Fruit fly (Drosophila melanogaster): ENCODE results near the gene Adk1.

Adk1 gene

DNA sequence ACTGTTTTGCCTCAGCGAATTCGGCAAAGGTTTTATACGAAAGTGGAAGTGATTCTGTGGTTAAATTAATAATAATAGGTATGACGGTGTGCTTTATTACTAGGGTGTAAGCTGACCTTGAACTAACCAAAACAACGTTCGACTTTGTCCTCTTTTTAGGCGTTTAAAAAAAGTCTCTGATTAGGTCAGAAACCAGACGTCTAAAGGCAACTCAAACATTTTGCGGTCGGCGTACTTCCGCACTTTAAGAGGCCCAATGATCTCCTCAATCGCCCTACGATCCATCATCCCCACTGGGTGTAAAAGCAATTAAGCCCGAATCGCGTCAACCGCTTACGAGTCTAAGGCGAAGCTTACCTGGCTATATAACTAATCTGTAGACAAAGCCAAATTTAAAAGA lies 41.4 kb downstream of the Adk1 start, which contains the start of gene Cyp313a3:
Cyp313a3 (minus strand) TSS at position 101 of the 400 bp plus-strand sequence.
- TF ChIP-seq Rel (GFP tag; optimal IDR thresholded peaks at IDR 0.05), result no peak
- TF ChIP-seq Rel (tag; optimal IDR thresholded peaks at IDR 0.05), result no peak
- TF ChIP-seq Hr78 (GFP tag; optimal IDR thresholded peaks at IDR 0.05), result no peak
- no peak for TF ChIP-seq br (GFP tag; optimal IDR thresholded peaks at IDR 0.05)
- TF ChIP-seq Dif (GFP tag; optimal IDR thresholded peaks at IDR 0.05; ENCODE audit: partially characterized antibody), result no peak
- no peak for TF ChIP-seq usp (GFP tag; optimal IDR thresholded peaks at IDR 0.05)
- TF ChIP-seq Sp1 (GFP tag; optimal IDR thresholded peaks at IDR 0.05), result no peak
- no peak for TF ChIP-seq dmrt93B (GFP tag; optimal IDR thresholded peaks at IDR 0.05)
- no peak for TF ChIP-seq sv (GFP tag; optimal IDR thresholded peaks at IDR 0.05)
- no peak for TF ChIP-seq dsf (GFP tag; optimal IDR thresholded peaks at IDR 0.05; ENCODE audit: borderline replicate concordance)
- no peak for TF ChIP-seq Vsx2 (GFP tag; optimal IDR thresholded peaks at IDR 0.05; ENCODE audit: partially characterized antibody)
- no peak for TF ChIP-seq fru (GFP tag; optimal IDR thresholded peaks at IDR 0.05)
- TF ChIP-seq Myc (optimal IDR thresholded peaks at IDR 0.05), result no peak
- no peak for TF ChIP-seq sage (GFP tag; optimal IDR thresholded peaks at IDR 0.05)
- no peak for TF ChIP-seq Dfd (GFP tag; optimal IDR thresholded peaks at IDR 0.05)
- no peak for TF ChIP-seq pan (optimal IDR thresholded peaks at IDR 0.05)

DNA sequence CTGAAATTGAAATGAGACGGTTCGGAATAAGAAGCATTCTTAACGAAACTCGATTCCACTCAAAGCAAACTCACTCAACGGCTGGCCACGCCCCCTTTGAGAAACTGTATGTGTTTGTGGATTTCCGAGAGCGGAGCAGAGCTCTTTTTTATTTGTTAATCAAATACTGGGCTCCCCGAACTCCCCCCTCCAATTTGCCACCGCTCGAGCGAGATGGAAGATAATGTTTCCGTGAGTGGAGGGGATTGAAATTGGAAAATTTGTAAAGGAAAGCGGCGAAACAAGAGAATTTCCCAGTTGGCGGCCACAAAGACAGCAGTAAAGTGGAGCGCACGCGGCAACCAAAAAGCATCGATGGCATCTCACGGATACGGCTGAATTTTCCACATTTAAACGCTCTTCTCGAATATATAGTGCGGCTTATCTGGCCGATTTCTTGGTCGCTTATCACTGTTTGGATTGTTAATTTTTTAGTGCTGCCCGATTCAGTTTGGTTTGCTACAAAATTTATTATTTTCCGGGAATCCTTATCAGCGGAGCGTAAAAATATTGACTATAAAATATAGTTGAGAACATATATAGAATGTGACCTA lies 46.8 kb downstream of the Adk1 start:
- TF ChIP-seq Dif (GFP tag; optimal IDR thresholded peaks at IDR 0.05; ENCODE audit: partially characterized antibody), result peak; percentile 4
- no peak for TF ChIP-seq fru (GFP tag; optimal IDR thresholded peaks at IDR 0.05)
- no peak for TF ChIP-seq Hnf4 (GFP tag; optimal IDR thresholded peaks at IDR 0.05)
- peak in 1 of 2 experiments; percentile 41 for TF ChIP-seq dl (GFP tag; optimal IDR thresholded peaks at IDR 0.05; ENCODE audit: insufficient read depth in 1 of 2, partially characterized antibody in 2 of 2)
- no peak for TF ChIP-seq Rel (GFP tag; optimal IDR thresholded peaks at IDR 0.05)
- TF ChIP-seq Rel (tag; optimal IDR thresholded peaks at IDR 0.05), result no peak

- no peak for TF ChIP-seq CrebA (GFP tag; optimal IDR thresholded peaks at IDR 0.05; ENCODE audit: borderline replicate concordance)
- TF ChIP-seq dsf (GFP tag; optimal IDR thresholded peaks at IDR 0.05; ENCODE audit: borderline replicate concordance), result no peak
- TF ChIP-seq N (GFP tag; optimal IDR thresholded peaks at IDR 0.05), result no peak
- no peak for TF ChIP-seq Rel (GFP tag; optimal IDR thresholded peaks at IDR 0.05)
- no peak for TF ChIP-seq Rel (tag; optimal IDR thresholded peaks at IDR 0.05)
- TF ChIP-seq woc (GFP tag; optimal IDR thresholded peaks at IDR 0.05), result no peak
- TF ChIP-seq Abd-B (GFP tag; optimal IDR thresholded peaks at IDR 0.05), result no peak
- TF ChIP-seq HLH106 (tag; optimal IDR thresholded peaks at IDR 0.05), result no peak
- no peak for TF ChIP-seq Dfd (GFP tag; optimal IDR thresholded peaks at IDR 0.05)
- TF ChIP-seq fru (GFP tag; optimal IDR thresholded peaks at IDR 0.05), result no peak
- TF ChIP-seq rgr (GFP tag; optimal IDR thresholded peaks at IDR 0.05), result no peak
- TF ChIP-seq pan (optimal IDR thresholded peaks at IDR 0.05), result no peak
- TF ChIP-seq Sp1 (GFP tag; optimal IDR thresholded peaks at IDR 0.05), result no peak
- TF ChIP-seq usp (GFP tag; optimal IDR thresholded peaks at IDR 0.05), result no peak
- no peak for TF ChIP-seq Hnf4 (GFP tag; optimal IDR thresholded peaks at IDR 0.05)
- TF ChIP-seq jim (GFP tag; optimal IDR thresholded peaks at IDR 0.05), result no peak
Observed at dm6 chr3R:12248243-12248642, 50.5 kb downstream of the Adk1 start.

Measured in whole organism, wandering third instar larva.